Fruit fly (Drosophila melanogaster) whole organism, adult: ENCODE measurements around the gene dod.

ENCODE experiments used
- CG14711 ChIP-seq: fragments of 200-800 bp; sonication (Bioruptor generic); optimal IDR thresholded peaks from 2 replicates; lab custom pipeline; 2018; ENCODE audit warnings: missing biosample characterization, mild to moderate bottlenecking, missing genetic modification characterization, moderate library complexity
- Crg-1 ChIP-seq: fragments of 200-800 bp; sonication (Bioruptor generic); optimal IDR thresholded peaks from 2 replicates; lab custom pipeline; 2016; ENCODE audit warnings: missing biosample characterization, missing genetic modification characterization
- Hr96 ChIP-seq: fragments of 200-800 bp; sonication (Bioruptor generic); optimal IDR thresholded peaks from 2 replicates; lab custom pipeline; 2016; ENCODE audit warnings: missing biosample characterization, missing genetic modification characterization
- ovo ChIP-seq: fragments of 200-800 bp; sonication (Bioruptor generic); optimal IDR thresholded peaks from 2 replicates; lab custom pipeline; 2016; ENCODE audit warnings: missing biosample characterization, missing genetic modification characterization

DNA sequence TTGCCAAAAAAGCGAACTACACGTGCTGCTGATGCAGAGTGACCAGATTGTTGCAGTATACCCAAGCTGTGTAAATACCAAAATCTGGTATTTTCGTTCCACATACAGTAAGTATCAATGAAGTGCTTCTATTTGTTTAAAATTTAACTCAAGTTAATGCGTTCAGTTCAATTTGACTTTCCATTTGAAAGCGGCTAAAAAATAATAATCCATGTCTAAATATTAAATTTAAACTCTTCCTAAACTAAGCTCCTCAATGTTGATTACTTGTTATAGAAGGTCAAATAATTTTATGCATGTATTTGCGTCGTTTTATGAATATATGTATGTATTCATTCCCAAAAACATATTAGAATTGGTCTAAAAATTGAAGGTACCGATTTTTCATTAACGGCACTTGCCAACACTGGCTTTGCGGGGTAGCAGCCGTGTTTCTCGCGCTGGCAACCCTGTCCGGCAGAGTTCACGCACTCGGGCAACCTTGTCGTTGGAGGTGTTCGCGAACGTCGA lies 4.7 kb downstream of the dod start, which contains the start of the genes peng and sol:
- TF ChIP-seq Crg-1 (peak; percentile 80), ovo (GFP tag; lab: Kevin White, UChicago) (peak; percentile 29), CG14711 (tag; lab: Kevin White, UChicago) (peak; percentile 97), Hr96 (GFP tag; lab: Kevin White, UChicago) (no peak)
